Fruit fly (Drosophila melanogaster) whole organism, embryonic: ENCODE data around the gene CG4596.

Source experiments
- BEAF-32 ChIP-seq: fragments of 200-800 bp; sonication (Bioruptor generic); optimal IDR thresholded peaks from 3 replicates; lab custom pipeline; 2017; ENCODE audit warnings: missing biosample characterization, missing genetic modification characterization, mild to moderate bottlenecking, moderate library complexity, missing genetic modification reagents
- Bgb ChIP-seq: fragments of 200-800 bp; sonication (Bioruptor generic); IDR thresholded peaks from 2 replicates; pipeline ENCODE4 v1.3.6; 2022; ENCODE audit warnings: missing biosample characterization, missing genetic modification characterization; ENCODE audit not compliant: partially characterized antibody
- BtbVII ChIP-seq: fragments of 200-800 bp; sonication (Bioruptor generic); optimal IDR thresholded peaks from 3 replicates; lab custom pipeline; 2017; ENCODE audit warnings: missing biosample characterization, mild to moderate bottlenecking, missing genetic modification characterization
- CG11456 ChIP-seq: fragments of 200-800 bp; sonication (Bioruptor generic); IDR thresholded peaks from 3 replicates; pipeline ENCODE4 v1.3.6; 2022; ENCODE audit warnings: missing biosample characterization, missing genetic modification characterization
- CG11560 ChIP-seq: fragments of 200-800 bp; sonication (Bioruptor generic); IDR thresholded peaks from 3 replicates; pipeline ENCODE4 v1.3.6; 2022; ENCODE audit warnings: missing biosample characterization, missing genetic modification characterization
- CG12391 ChIP-seq: fragments of 200-800 bp; sonication (Bioruptor generic); optimal IDR thresholded peaks from 3 replicates; lab custom pipeline; 2018; ENCODE audit warnings: missing biosample characterization, mild to moderate bottlenecking, missing genetic modification characterization, moderate library complexity
- CG13894 ChIP-seq: fragments of 200-800 bp; sonication (Bioruptor generic); optimal IDR thresholded peaks from 3 replicates; lab custom pipeline; 2018; ENCODE audit warnings: missing biosample characterization, mild to moderate bottlenecking, missing genetic modification characterization, moderate library complexity
- CG15601 ChIP-seq: fragments of 200-800 bp; sonication (Bioruptor generic); optimal IDR thresholded peaks from 3 replicates; lab custom pipeline; 2019; ENCODE audit warnings: missing biosample characterization, mild to moderate bottlenecking, missing genetic modification characterization, moderate library complexity
- CG18476 ChIP-seq: fragments of 200-800 bp; sonication (Bioruptor generic); optimal IDR thresholded peaks from 2 replicates; lab custom pipeline; 2016; ENCODE audit warnings: missing biosample characterization, mild to moderate bottlenecking, missing genetic modification characterization
- CG18764 ChIP-seq: fragments of 200-800 bp; sonication (Bioruptor generic); optimal IDR thresholded peaks from 3 replicates; lab custom pipeline; 2016; ENCODE audit warnings: missing biosample characterization, missing genetic modification characterization
- CG3995 ChIP-seq: fragments of 200-800 bp; sonication (Bioruptor generic); optimal IDR thresholded peaks from 3 replicates; lab custom pipeline; 2016; ENCODE audit warnings: missing biosample characterization, missing genetic modification characterization
- CG4328 ChIP-seq: fragments of 200-800 bp; sonication (Bioruptor generic); optimal IDR thresholded peaks from 3 replicates; lab custom pipeline; 2017; ENCODE audit warnings: missing biosample characterization, missing genetic modification reagents, missing genetic modification characterization
- CG5245 ChIP-seq: fragments of 200-800 bp; sonication (Bioruptor generic); optimal IDR thresholded peaks from 3 replicates; lab custom pipeline; 2016; ENCODE audit warnings: missing biosample characterization, missing genetic modification characterization
- CG5953 ChIP-seq: fragments of 200-800 bp; sonication (Bioruptor generic); IDR thresholded peaks from 2 replicates; pipeline ENCODE4 v1.3.6; 2022; ENCODE audit warnings: missing biosample characterization, missing genetic modification characterization
- CG6765 ChIP-seq: fragments of 200-800 bp; sonication (Bioruptor generic); optimal IDR thresholded peaks from 3 replicates; lab custom pipeline; 2017; ENCODE audit warnings: missing biosample characterization, mild to moderate bottlenecking, missing genetic modification characterization
- CG7556 ChIP-seq: fragments of 200-800 bp; sonication (Bioruptor generic); optimal IDR thresholded peaks from 2 replicates; lab custom pipeline; 2017; ENCODE audit warnings: missing biosample characterization, mild to moderate bottlenecking, missing genetic modification characterization
- CG8478 ChIP-seq: fragments of >200 bp; optimal IDR thresholded peaks from 2 replicates; lab custom pipeline; 2018
- CG8765 ChIP-seq: fragments of 200-800 bp; sonication (Bioruptor generic); IDR thresholded peaks from 2 replicates; pipeline ENCODE4 v1.3.6; 2022; ENCODE audit warnings: missing biosample characterization, missing genetic modification characterization
- CG9609 ChIP-seq: fragments of 200-800 bp; sonication (Bioruptor generic); optimal IDR thresholded peaks from 3 replicates; lab custom pipeline; 2016; ENCODE audit warnings: missing biosample characterization, missing genetic modification characterization
- CG9797 ChIP-seq: fragments of 200-800 bp; sonication (Bioruptor generic); optimal IDR thresholded peaks from 3 replicates; lab custom pipeline; 2018; ENCODE audit warnings: missing biosample characterization, mild to moderate bottlenecking, missing genetic modification characterization
- Dek ChIP-seq: fragments of 200-800 bp; sonication (Bioruptor generic); optimal IDR thresholded peaks from 3 replicates; lab custom pipeline; 2019; ENCODE audit warnings: missing biosample characterization, mild to moderate bottlenecking, missing genetic modification characterization, moderate library complexity
- Fer1 ChIP-seq: fragments of 200-800 bp; sonication (Bioruptor generic); optimal IDR thresholded peaks from 2 replicates; lab custom pipeline; 2017; ENCODE audit warnings: missing biosample characterization, mild to moderate bottlenecking, missing genetic modification characterization
- Hr3 ChIP-seq: fragments of 200-800 bp; sonication (Bioruptor generic); optimal IDR thresholded peaks from 3 replicates; lab custom pipeline; 2016; ENCODE audit warnings: missing biosample characterization, missing genetic modification characterization
- Hr51 ChIP-seq, 2 experiments: fragments of 200-800 bp; sonication (Bioruptor generic); optimal IDR thresholded peaks; 2 replicates in 1 of 2; 3 replicates in 1 of 2; lab custom pipeline; 2016 to 2018; ENCODE audit warnings: missing biosample characterization in 2 of 2, missing genetic modification characterization in 2 of 2, mild to moderate bottlenecking in 1 of 2, moderate library complexity in 1 of 2
- Max ChIP-seq: fragments of 200-800 bp; sonication (Bioruptor generic); optimal IDR thresholded peaks from 2 replicates; lab custom pipeline; 2016; ENCODE audit warnings: missing biosample characterization, mild to moderate bottlenecking, missing genetic modification characterization
- NC2β ChIP-seq: fragments of 200-800 bp; sonication (Bioruptor generic); optimal IDR thresholded peaks from 2 replicates; lab custom pipeline; 2016; ENCODE audit warnings: missing biosample characterization, missing genetic modification characterization
- Oli ChIP-seq: fragments of 200-800 bp; sonication (Bioruptor generic); optimal IDR thresholded peaks from 2 replicates; lab custom pipeline; 2018; ENCODE audit warnings: missing biosample characterization, mild to moderate bottlenecking, missing genetic modification characterization, moderate library complexity
- Pdp1 ChIP-seq, 2 experiments: fragments of 200-800 bp; sonication (Bioruptor generic); optimal IDR thresholded peaks; 3 replicates each; lab custom pipeline; 2016; ENCODE audit warnings: missing biosample characterization in 2 of 2, missing genetic modification characterization in 2 of 2, mild to moderate bottlenecking in 1 of 2, moderate library complexity in 1 of 2
- Side ChIP-seq: fragments of 200-800 bp; sonication (Bioruptor generic); optimal IDR thresholded peaks from 2 replicates; lab custom pipeline; 2016; ENCODE audit warnings: missing biosample characterization, missing genetic modification characterization
- aop ChIP-seq: fragments of 200-800 bp; sonication (Bioruptor generic); IDR thresholded peaks from 2 replicates; pipeline ENCODE4 v1.3.6; 2022; ENCODE audit warnings: missing biosample characterization, missing genetic modification characterization
- bab2 ChIP-seq: fragments of 200-800 bp; sonication (Bioruptor generic); optimal IDR thresholded peaks from 2 replicates; lab custom pipeline; 2016; ENCODE audit warnings: missing biosample characterization, missing genetic modification characterization
- bsh ChIP-seq, 2 experiments: fragments of 200-800 bp; sonication (Bioruptor generic); optimal IDR thresholded peaks; 2 replicates each; lab custom pipeline; 2017 to 2018; ENCODE audit warnings: mild to moderate bottlenecking in 2 of 2, missing biosample characterization in 2 of 2, missing genetic modification characterization in 2 of 2, moderate library complexity in 1 of 2
- chinmo ChIP-seq: fragments of 200-800 bp; sonication (Bioruptor generic); IDR thresholded peaks from 4 replicates; pipeline ENCODE4 v1.3.6; 2022; ENCODE audit warnings: missing biosample characterization, missing genetic modification characterization; ENCODE audit not compliant: partially characterized antibody
- fd3F ChIP-seq: fragments of 200-800 bp; sonication (Bioruptor generic); optimal IDR thresholded peaks from 2 replicates; lab custom pipeline; 2018; ENCODE audit warnings: missing biosample characterization, mild to moderate bottlenecking, missing genetic modification characterization, moderate library complexity
- fd96Cb ChIP-seq: fragments of 200-800 bp; sonication (Bioruptor generic); optimal IDR thresholded peaks from 2 replicates; lab custom pipeline; 2018; ENCODE audit warnings: missing biosample characterization, mild to moderate bottlenecking, missing genetic modification characterization, moderate library complexity
- gce ChIP-seq: fragments of 200-800 bp; sonication (Bioruptor generic); IDR thresholded peaks from 3 replicates; pipeline ENCODE4 v1.3.6; 2022; ENCODE audit warnings: missing biosample characterization, missing genetic modification characterization
- h ChIP-seq: fragments of >200 bp; optimal IDR thresholded peaks from 2 replicates; lab custom pipeline; 2017
- knrl ChIP-seq: fragments of 200-800 bp; sonication (Bioruptor generic); IDR thresholded peaks from 3 replicates; pipeline ENCODE4 v1.3.6; 2022; ENCODE audit warnings: missing biosample characterization, missing genetic modification characterization; ENCODE audit not compliant: partially characterized antibody
- lov ChIP-seq, 2 experiments: fragments of 200-800 bp in 1 of 2; fragments of >200 bp in 1 of 2; sonication (Bioruptor generic) in 1 of 2; IDR thresholded peaks in 1 of 2; optimal IDR thresholded peaks in 1 of 2; 2 replicates in 1 of 2; 3 replicates in 1 of 2; pipeline versions ENCODE4 v1.3.6 to Lab custom; 2017 to 2022; ENCODE audit warnings: missing biosample characterization in 1 of 2, missing genetic modification characterization in 1 of 2
- mam ChIP-seq: fragments of 200-800 bp; sonication (Bioruptor generic); optimal IDR thresholded peaks from 3 replicates; lab custom pipeline; 2016; ENCODE audit warnings: missing biosample characterization, missing genetic modification characterization
- mld ChIP-seq: fragments of 200-800 bp; sonication (Bioruptor generic); IDR thresholded peaks from 3 replicates; pipeline ENCODE4 v1.3.6; 2022; ENCODE audit warnings: missing biosample characterization, missing genetic modification characterization; ENCODE audit not compliant: partially characterized antibody
- oc ChIP-seq: fragments of 200-800 bp; sonication (Bioruptor generic); optimal IDR thresholded peaks from 2 replicates; lab custom pipeline; 2018; ENCODE audit warnings: missing biosample characterization, mild to moderate bottlenecking, missing genetic modification characterization, moderate library complexity
- prd ChIP-seq, 3 experiments: fragments of >200 bp in 2 of 3; fragments of 200-800 bp in 1 of 3; sonication (Bioruptor generic) in 1 of 3; optimal IDR thresholded peaks in 2 of 3; IDR thresholded peaks in 1 of 3; 2 replicates in 2 of 3; 3 replicates in 1 of 3; pipeline versions ENCODE4 v1.3.6 to Lab custom; 2017 to 2022; ENCODE audit warnings: missing biosample characterization in 1 of 3, missing genetic modification characterization in 1 of 3
- sima ChIP-seq: fragments of 200-800 bp; sonication (Bioruptor generic); optimal IDR thresholded peaks from 2 replicates; lab custom pipeline; 2016; ENCODE audit warnings: missing biosample characterization, missing genetic modification characterization
- tgo ChIP-seq: fragments of 200-800 bp; sonication (Bioruptor generic); IDR thresholded peaks from 3 replicates; pipeline ENCODE4 v1.3.6; 2022; ENCODE audit warnings: missing biosample characterization, missing genetic modification characterization
- tup ChIP-seq: fragments of 200-800 bp; sonication (Bioruptor generic); optimal IDR thresholded peaks from 2 replicates; lab custom pipeline; 2016; ENCODE audit warnings: missing biosample characterization, mild to moderate bottlenecking, missing genetic modification characterization, moderate library complexity
- tx ChIP-seq: fragments of 200-800 bp; sonication (Bioruptor generic); optimal IDR thresholded peaks from 2 replicates; lab custom pipeline; 2016; ENCODE audit warnings: missing biosample characterization, missing genetic modification characterization
- vfl ChIP-seq: fragments of 200-800 bp; sonication (Bioruptor generic); optimal IDR thresholded peaks from 2 replicates; lab custom pipeline; 2016; ENCODE audit warnings: missing biosample characterization, missing genetic modification characterization

CG4596 gene

dm6 chr3R:10872148-10872783, 572 bp upstream of the CG4596 start, which contains the start of gene Fdh (continued):
- TF ChIP-seq CG11560 (no peak), CG15601 (tag; lab: Kevin White, UChicago) (peak; percentile 69), fd96Cb (tag; lab: Kevin White, UChicago) (peak; percentile 48), vfl (GFP tag; lab: Kevin White, UChicago) (peak; percentile 19), CG6765 (GFP tag; lab: Kevin White, UChicago) (peak; percentile 22), mam (GFP tag; lab: Kevin White, UChicago) (peak; percentile 2), prd (optimal IDR thresholded peaks at IDR 0.05; lab: Kevin White, UChicago) (no peak), prd (GFP tag; IDR thresholded peaks at IDR 0.05; lab: Robert Waterston, UW) (0 out of 3 replicates have a peak, but pooled peaks have one; percentile 16), BtbVII (GFP tag; lab: Kevin White, UChicago) (peak; percentile 29), CG8478 (no peak), Hr3 (GFP tag; lab: Kevin White, UChicago) (peak; percentile 11), bsh (GFP tag; optimal IDR thresholded peaks at IDR 0.05; lab: Kevin White, UChicago) (peak in 1 of 2 experiments; percentile 59), mld (no peak), fd3F (GFP tag; lab: Kevin White, UChicago) (peak; percentile 26), CG3995 (GFP tag; lab: Kevin White, UChicago) (peak; percentile 31), Side (GFP tag; lab: Kevin White, UChicago) (no peak), BEAF-32 (GFP tag; lab: Kevin White, UChicago) (peak; percentile 22), bab2 (GFP tag; lab: Kevin White, UChicago) (peak; percentile 55), aop (GFP tag; lab: Robert Waterston, UW) (no peak), CG8765 (GFP tag; lab: Robert Waterston, UW) (no peak), CG11456 (GFP tag; lab: Robert Waterston, UW) (no peak), CG13894 (tag; lab: Kevin White, UChicago) (peak; percentile 7), tx (GFP tag; lab: Kevin White, UChicago) (no peak), Oli (tag; lab: Kevin White, UChicago) (peak; percentile 24), lov (optimal IDR thresholded peaks at IDR 0.05; lab: Kevin White, UChicago) (no peak), lov (GFP tag; IDR thresholded peaks at IDR 0.05; lab: Robert Waterston, UW) (0 out of 3 replicates have a peak, but pooled peaks have one; percentile 59), Max (GFP tag; lab: Kevin White, UChicago) (peak; percentile 45), CG9609 (GFP tag; lab: Kevin White, UChicago) (no peak), Bgb (no peak), gce (GFP tag; lab: Robert Waterston, UW) (0 out of 3 replicates have a peak, but pooled peaks have one; percentile 28), CG18764 (GFP tag; lab: Kevin White, UChicago) (peak; percentile 27), oc (tag; lab: Kevin White, UChicago) (peak; percentile 31), tgo (GFP tag; lab: Robert Waterston, UW) (peak; percentile 41; the same call in 2 of the 3 replicates), chinmo (GFP tag; lab: Robert Waterston, UW) (no peak), Pdp1 (GFP tag; optimal IDR thresholded peaks at IDR 0.05; lab: Kevin White, UChicago) (peak in 1 of 2 experiments; percentile 16), CG4328 (GFP tag; lab: Kevin White, UChicago) (peak; percentile 51), CG7556 (GFP tag; lab: Kevin White, UChicago) (peak; percentile 56), NC2β (GFP tag; lab: Kevin White, UChicago) (peak; percentile 7), CG5245 (peak; percentile 31), CG9797 (peak; percentile 75), h (no peak), tup (GFP tag; lab: Kevin White, UChicago) (no peak), sima (GFP tag; lab: Kevin White, UChicago) (no peak), knrl (GFP tag; lab: Robert Waterston, UW) (0 out of 3 replicates have a peak, but pooled peaks have one; percentile 22), CG12391 (tag; lab: Kevin White, UChicago) (peak; percentile 81), CG18476 (GFP tag; lab: Kevin White, UChicago) (peak; percentile 51), Dek (peak; percentile 60), Hr51 (GFP tag; optimal IDR thresholded peaks at IDR 0.05; lab: Kevin White, UChicago) (peak in 1 of 2 experiments; percentile 68), CG5953 (GFP tag; lab: Robert Waterston, UW) (no peak), Fer1 (GFP tag; lab: Kevin White, UChicago) (peak; percentile 51)
